Worm (Caenorhabditis elegans) whole organism, L1 larva: Measurements from ENCODE around the gene zig-10.

Experiments used
- ama-1 ChIP-seq: fragments of 150-350 bp; optimal IDR thresholded peaks from 2 replicates; lab custom pipeline; 2014
- blmp-1 ChIP-seq: fragments of 150-350 bp; optimal IDR thresholded peaks from 2 replicates; lab custom pipeline; 2014; ENCODE audit warnings: missing biosample characterization, missing genetic modification characterization
- dsc-1 ChIP-seq: sonication (generic microtip); optimal IDR thresholded peaks from 2 replicates; lab custom pipeline; 2016; ENCODE audit warnings: mild to moderate bottlenecking, missing genetic modification characterization, missing compliant biosample characterization
- fkh-10 ChIP-seq: sonication (generic microtip); optimal IDR thresholded peaks from 2 replicates; lab custom pipeline; 2017; ENCODE audit warnings: missing biosample characterization, missing genetic modification reagents, missing genetic modification characterization
- fkh-8 ChIP-seq: sonication (generic microtip); optimal IDR thresholded peaks from 2 replicates; lab custom pipeline; 2016; ENCODE audit warnings: mild to moderate bottlenecking, missing genetic modification characterization, missing compliant biosample characterization
- lsy-2 ChIP-seq, 2 experiments: fragments of 150-350 bp; optimal IDR thresholded peaks; 2 replicates each; lab custom pipeline; 2014; ENCODE audit warnings: missing biosample characterization in 2 of 2, missing genetic modification characterization in 2 of 2
- nhr-11 ChIP-seq: fragments of 150-350 bp; optimal IDR thresholded peaks from 2 replicates; lab custom pipeline; 2014; ENCODE audit warnings: missing biosample characterization, missing genetic modification characterization
- nhr-28 ChIP-seq: fragments of 150-350 bp; optimal IDR thresholded peaks from 2 replicates; lab custom pipeline; 2014; ENCODE audit warnings: missing biosample characterization, missing genetic modification characterization
- nhr-85 ChIP-seq: sonication (generic microtip); peaks from one replicate; lab custom pipeline; 2016; ENCODE audit warnings: missing genetic modification characterization, inconsistent platforms, missing compliant biosample characterization
- snpc-4 ChIP-seq: fragments of 150-350 bp; optimal IDR thresholded peaks from 2 replicates; lab custom pipeline; 2014; ENCODE audit warnings: missing biosample characterization, missing genetic modification characterization
- sox-4 ChIP-seq: sonication (generic microtip); optimal IDR thresholded peaks from 2 replicates; lab custom pipeline; 2016; ENCODE audit warnings: missing genetic modification characterization, missing compliant biosample characterization
- unc-62 ChIP-seq: fragments of 150-350 bp; optimal IDR thresholded peaks from 2 replicates; lab custom pipeline; 2014; ENCODE audit warnings: missing biosample characterization, missing genetic modification reagents, missing genetic modification characterization
- ztf-11 ChIP-seq, 2 experiments: sonication (generic microtip); optimal IDR thresholded peaks; 2 replicates each; lab custom pipeline; 2016 to 2017; ENCODE audit warnings: missing genetic modification characterization in 2 of 2, missing biosample characterization in 1 of 2, missing compliant biosample characterization in 1 of 2

- TF ChIP-seq lsy-2 (tag; optimal IDR thresholded peaks at IDR 0.05; lab: Kevin White, UChicago) = no peak
- no peak for TF ChIP-seq sox-4 (tag; lab: Kevin White, UChicago)
- TF ChIP-seq nhr-11 (tag; lab: Kevin White, UChicago) = no peak
- no peak for TF ChIP-seq blmp-1 (tag; lab: Kevin White, UChicago)
- no peak for TF ChIP-seq dsc-1 (tag; lab: Kevin White, UChicago)
- TF ChIP-seq fkh-8 (tag; lab: Kevin White, UChicago) = no peak
- TF ChIP-seq fkh-10 = no peak
- no peak for TF ChIP-seq nhr-85
- TF ChIP-seq unc-62 (GFP tag; lab: Kevin White, UChicago) = no peak
- no peak for TF ChIP-seq nhr-28 (tag; lab: Kevin White, UChicago)
- no peak for TF ChIP-seq snpc-4 (tag; lab: Kevin White, UChicago)
- no peak for TF ChIP-seq ztf-11 (tag; optimal IDR thresholded peaks at IDR 0.05; lab: Kevin White, UChicago)
- no peak for TF ChIP-seq ama-1 (lab: Kevin White, UChicago)
These were observed 20.7 kb downstream of the zig-10 start for ce11 chrII:6419163-6419562.
